Worm (Caenorhabditis elegans) whole organism, mixed stage, embryonic: ENCODE measurements around the gene F25D1.5.

Experiments
- M03D4.4 ChIP-seq: sonication (generic microtip); optimal IDR thresholded peaks from 2 replicates; lab custom pipeline; 2017; ENCODE audit warnings: mild to moderate bottlenecking, missing genetic modification characterization, missing compliant biosample characterization
- bed-3 ChIP-seq: fragments of 200-800 bp; sonication (Bioruptor generic); optimal IDR thresholded peaks from 3 replicates; lab custom pipeline; 2018; ENCODE audit warnings: mild to moderate bottlenecking, missing genetic modification characterization, moderate library complexity, missing compliant biosample characterization
- blmp-1 ChIP-seq: fragments of 150-350 bp; optimal IDR thresholded peaks from 2 replicates; lab custom pipeline; 2014; ENCODE audit warnings: missing biosample characterization, missing genetic modification characterization
- ceh-43 ChIP-seq: fragments of 200-800 bp; sonication (Bioruptor generic); optimal IDR thresholded peaks from 2 replicates; lab custom pipeline; 2018; ENCODE audit warnings: mild to moderate bottlenecking, missing genetic modification characterization, moderate library complexity, missing compliant biosample characterization
- ceh-83 ChIP-seq: fragments of 200-800 bp; sonication (Bioruptor generic); optimal IDR thresholded peaks from 2 replicates; lab custom pipeline; 2018; ENCODE audit warnings: mild to moderate bottlenecking, missing genetic modification characterization, missing compliant biosample characterization
- ces-1 ChIP-seq: fragments of 150-350 bp; optimal IDR thresholded peaks from 2 replicates; lab custom pipeline; 2014; ENCODE audit warnings: missing biosample characterization, missing genetic modification reagents, missing genetic modification characterization
- cnd-1 ChIP-seq: fragments of 200-800 bp; sonication (Bioruptor generic); optimal IDR thresholded peaks from 2 replicates; lab custom pipeline; 2018; ENCODE audit warnings: mild to moderate bottlenecking, missing genetic modification characterization, missing compliant biosample characterization
- drap-1 ChIP-seq: fragments of 200-800 bp; sonication (Bioruptor generic); optimal IDR thresholded peaks from 3 replicates; lab custom pipeline; 2018; ENCODE audit warnings: mild to moderate bottlenecking, missing genetic modification characterization, missing compliant biosample characterization
- elt-3 ChIP-seq: fragments of 150-350 bp; optimal IDR thresholded peaks from 2 replicates; lab custom pipeline; 2014; ENCODE audit warnings: missing biosample characterization, missing genetic modification characterization
- flh-1 ChIP-seq: fragments of 200-800 bp; sonication (Bioruptor generic); optimal IDR thresholded peaks from 2 replicates; lab custom pipeline; 2018; ENCODE audit warnings: mild to moderate bottlenecking, missing genetic modification characterization, moderate library complexity, missing compliant biosample characterization
- ham-2 ChIP-seq: fragments of 200-800 bp; sonication (Bioruptor generic); optimal IDR thresholded peaks from 2 replicates; lab custom pipeline; 2018; ENCODE audit warnings: mild to moderate bottlenecking, missing genetic modification characterization, missing compliant biosample characterization
- hlh-1 ChIP-seq: fragments of 150-350 bp; optimal IDR thresholded peaks from 2 replicates; lab custom pipeline; 2014; ENCODE audit warnings: missing biosample characterization, missing genetic modification reagents, missing genetic modification characterization
- lin-13 ChIP-seq: fragments of 150-350 bp; optimal IDR thresholded peaks from 2 replicates; lab custom pipeline; 2014; ENCODE audit warnings: missing biosample characterization, missing genetic modification characterization
- lin-32 ChIP-seq: fragments of 200-800 bp; sonication (Bioruptor generic); optimal IDR thresholded peaks from 2 replicates; lab custom pipeline; 2018; ENCODE audit warnings: mild to moderate bottlenecking, missing genetic modification characterization, missing compliant biosample characterization
- lsy-2 ChIP-seq: fragments of 150-350 bp; optimal IDR thresholded peaks from 2 replicates; lab custom pipeline; 2014; ENCODE audit warnings: missing biosample characterization, missing genetic modification characterization
- mab-5 ChIP-seq: fragments of 150-350 bp; optimal IDR thresholded peaks from 2 replicates; lab custom pipeline; 2014; ENCODE audit warnings: missing biosample characterization, missing genetic modification characterization
- mep-1 ChIP-seq: fragments of 150-350 bp; optimal IDR thresholded peaks from 2 replicates; lab custom pipeline; 2017; ENCODE audit warnings: missing biosample characterization, missing genetic modification reagents, missing genetic modification characterization, inconsistent platforms
- mls-2 ChIP-seq: sonication (generic microtip); optimal IDR thresholded peaks from 2 replicates; lab custom pipeline; 2016; ENCODE audit warnings: mild to moderate bottlenecking, missing genetic modification characterization, moderate library complexity, missing compliant biosample characterization
- nhr-2 ChIP-seq: fragments of 150-350 bp; optimal IDR thresholded peaks from 2 replicates; lab custom pipeline; 2014; ENCODE audit warnings: missing biosample characterization, missing genetic modification characterization
- nhr-28 ChIP-seq: fragments of 150-350 bp; optimal IDR thresholded peaks from 2 replicates; lab custom pipeline; 2014; ENCODE audit warnings: missing biosample characterization, missing genetic modification characterization
- nhr-76 ChIP-seq: sonication (generic microtip); optimal IDR thresholded peaks from 2 replicates; lab custom pipeline; 2017; ENCODE audit warnings: missing biosample characterization, missing genetic modification characterization
- pha-4 ChIP-seq: fragments of 150-350 bp; optimal IDR thresholded peaks from 2 replicates; lab custom pipeline; 2018; ENCODE audit warnings: missing biosample characterization, missing genetic modification reagents, missing genetic modification characterization
- sem-2 ChIP-seq: fragments of 200-800 bp; sonication (Bioruptor generic); optimal IDR thresholded peaks from 2 replicates; lab custom pipeline; 2018; ENCODE audit warnings: mild to moderate bottlenecking, missing genetic modification characterization, missing compliant biosample characterization
- snpc-4 ChIP-seq: fragments of 150-350 bp; optimal IDR thresholded peaks from 2 replicates; lab custom pipeline; 2014; ENCODE audit warnings: missing biosample characterization, missing genetic modification characterization
- tbx-8 ChIP-seq: fragments of 200-800 bp; sonication (Bioruptor generic); optimal IDR thresholded peaks from 2 replicates; lab custom pipeline; 2018; ENCODE audit warnings: mild to moderate bottlenecking, missing genetic modification characterization, moderate library complexity, missing compliant biosample characterization
- unc-120 ChIP-seq: sonication (generic microtip); optimal IDR thresholded peaks from 2 replicates; lab custom pipeline; 2017; ENCODE audit warnings: missing genetic modification characterization, missing compliant biosample characterization; ENCODE audit not compliant: poor library complexity, severe bottlenecking
- unc-39 ChIP-seq: fragments of 150-350 bp; optimal IDR thresholded peaks from 2 replicates; lab custom pipeline; 2014; ENCODE audit warnings: missing biosample characterization, missing genetic modification characterization
- unc-62 ChIP-seq: fragments of 150-350 bp; optimal IDR thresholded peaks from 2 replicates; lab custom pipeline; 2014; ENCODE audit warnings: missing biosample characterization, missing genetic modification reagents, missing genetic modification characterization
- zip-8 ChIP-seq: fragments of 150-350 bp; optimal IDR thresholded peaks from 2 replicates; lab custom pipeline; 2014; ENCODE audit warnings: missing biosample characterization, missing genetic modification characterization
- ztf-11 ChIP-seq: fragments of 150-350 bp; optimal IDR thresholded peaks from 2 replicates; lab custom pipeline; 2014; ENCODE audit warnings: missing biosample characterization, missing genetic modification characterization

Gene F25D1.5

ce11 chrV:10564830-10565365 lies 18.3 kb upstream of the F25D1.5 start, which contains the start of gene cat-4:
Gene cat-4, plus strand, starts transcription at chrV:10564880.
- TF ChIP-seq M03D4.4 (tag; lab: Kevin White, UChicago) (no peak), nhr-2 (tag; lab: Kevin White, UChicago) (no peak), lin-13 (tag; lab: Kevin White, UChicago) (no peak), nhr-76 (tag; lab: Kevin White, UChicago) (no peak), nhr-28 (tag; lab: Kevin White, UChicago) (no peak)
- TF ChIP-seq, all 35 proteins: peak for 0

ce11 chrV:10564140-10564539 lies 17.6 kb upstream of the F25D1.5 start:
- TF ChIP-seq ztf-11 (no peak), ham-2 (GFP tag; lab: Kevin White, UChicago) (no peak), elt-3 (tag; lab: Kevin White, UChicago) (no peak), ceh-43 (GFP tag; lab: Kevin White, UChicago) (no peak), unc-39 (tag; lab: Kevin White, UChicago) (no peak), lin-32 (no peak), bed-3 (GFP tag; lab: Kevin White, UChicago) (no peak), unc-62 (GFP tag; lab: Kevin White, UChicago) (no peak), ces-1 (GFP tag; lab: Kevin White, UChicago) (no peak), drap-1 (GFP tag; lab: Kevin White, UChicago) (no peak), blmp-1 (no peak), flh-1 (GFP tag; lab: Kevin White, UChicago) (no peak), cnd-1 (tag; lab: Kevin White, UChicago) (no peak), mab-5 (tag; lab: Kevin White, UChicago) (no peak), lin-13 (tag; lab: Kevin White, UChicago) (no peak)

ce11 chrV:10562817-10563216 lies 16.2 kb upstream of the F25D1.5 start:
- TF ChIP-seq tbx-8 (GFP tag; lab: Kevin White, UChicago) (no peak), elt-3 (tag; lab: Kevin White, UChicago) (no peak), ceh-83 (no peak), nhr-2 (tag; lab: Kevin White, UChicago) (no peak)
- TF ChIP-seq, all 35 proteins: peak for 0

ce11 chrV:10561632-10562031 lies 15.0 kb upstream of the F25D1.5 start:
- TF ChIP-seq drap-1 (GFP tag; lab: Kevin White, UChicago) (no peak), bed-3 (GFP tag; lab: Kevin White, UChicago) (no peak), pha-4 (tag; lab: Kevin White, UChicago) (no peak), flh-1 (GFP tag; lab: Kevin White, UChicago) (no peak)
- TF ChIP-seq, all 35 proteins: peak for 0

DNA sequence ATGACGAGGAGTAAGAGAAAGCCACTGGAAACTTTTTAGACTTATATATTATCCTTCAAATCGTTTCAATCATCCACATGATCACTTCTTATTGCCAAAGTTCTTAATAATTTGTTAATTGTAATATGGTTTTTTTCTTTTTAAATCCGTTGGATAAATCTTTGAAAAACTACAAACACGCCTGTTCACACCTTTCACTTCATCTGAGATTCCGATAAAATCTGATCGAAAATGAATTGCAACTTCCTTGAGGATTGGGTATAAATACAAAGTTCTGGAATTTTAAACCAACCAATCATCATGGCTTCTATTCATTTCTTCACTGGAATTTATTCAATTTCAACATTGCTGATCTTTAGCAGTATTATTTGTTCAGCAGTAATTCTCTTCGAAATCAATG lies 14.0 kb upstream of the F25D1.5 start, which contains the start of gene col-152:
Gene col-152, plus strand, starts transcription at position 301 of the 400 bp plus-strand sequence.
- no peak for TF ChIP-seq blmp-1
- no peak for TF ChIP-seq zip-8 (tag; lab: Kevin White, UChicago)
- TF ChIP-seq drap-1 (GFP tag; lab: Kevin White, UChicago) = no peak
- TF ChIP-seq snpc-4 (tag; lab: Kevin White, UChicago) = no peak
- TF ChIP-seq ceh-83 = no peak
- no peak for TF ChIP-seq mls-2
- TF ChIP-seq, all 35 proteins: peak for 0

ce11 chrV:10557676-10558075 lies 11.1 kb upstream of the F25D1.5 start, which contains the start of gene best-14:
Gene best-14, plus strand, starts transcription at chrV:10557976.
- TF ChIP-seq lsy-2 (tag; lab: Kevin White, UChicago) = no peak
- TF ChIP-seq unc-120 (tag; lab: Kevin White, UChicago) = no peak
- no peak for TF ChIP-seq nhr-28 (tag; lab: Kevin White, UChicago)
- no peak for TF ChIP-seq zip-8 (tag; lab: Kevin White, UChicago)
- TF ChIP-seq mep-1 (tag; lab: Kevin White, UChicago) = no peak
- no peak for TF ChIP-seq unc-62 (GFP tag; lab: Kevin White, UChicago)
- no peak for TF ChIP-seq sem-2 (GFP tag; lab: Kevin White, UChicago)
- TF ChIP-seq ztf-11 = no peak
- TF ChIP-seq hlh-1 (tag; lab: Kevin White, UChicago) = no peak
- TF ChIP-seq ceh-83 = no peak
